Worm (Caenorhabditis elegans) whole organism, L1 larva: ENCODE measurements around the gene gstk-1.

Source experiments
- egl-27 ChIP-seq, 2 experiments: fragments of 150-350 bp in 1 of 2; sonication (generic microtip); optimal IDR thresholded peaks; 3 replicates each; lab custom pipeline; 2017 to 2018; ENCODE audit warnings: missing biosample characterization in 2 of 2, missing genetic modification characterization in 2 of 2, missing genetic modification reagents in 2 of 2
- ets-5 ChIP-seq: fragments of 200-800 bp; sonication (Bioruptor generic); IDR thresholded peaks from 2 replicates; pipeline ENCODE4 v1.3.6; 2022; ENCODE audit warnings: missing genetic modification characterization, missing compliant biosample characterization
- lin-35 ChIP-seq, 2 experiments: fragments of 150-350 bp; optimal IDR thresholded peaks; 2 replicates each; lab custom pipeline; 2014; ENCODE audit warnings: missing biosample characterization in 2 of 2, missing genetic modification characterization in 2 of 2, missing genetic modification reagents in 2 of 2
- nhr-77 ChIP-seq: fragments of 150-350 bp; optimal IDR thresholded peaks from 2 replicates; lab custom pipeline; 2014; ENCODE audit warnings: missing biosample characterization, missing genetic modification characterization
- unc-130 ChIP-seq: fragments of 150-350 bp; optimal IDR thresholded peaks from 2 replicates; lab custom pipeline; 2017; ENCODE audit warnings: missing biosample characterization, missing genetic modification characterization, inconsistent platforms

- TF ChIP-seq lin-35 (GFP tag; optimal IDR thresholded peaks at IDR 0.05; lab: Kevin White, UChicago) (no peak), nhr-77 (tag; lab: Kevin White, UChicago) (no peak), ets-5 (GFP tag; lab: Robert Waterston, UW) (no peak), egl-27 (tag; optimal IDR thresholded peaks at IDR 0.05; lab: Kevin White, UChicago) (no peak), unc-130 (tag; lab: Kevin White, UChicago) (no peak)
These were observed 20.2 kb upstream of the gstk-1 start, which contains the start of gene ZK1307.7 for ce11 chrII:9636300-9636699.
